Fruit fly (Drosophila melanogaster): Measurements from ENCODE around the gene Apc2.

Gene Apc2

DNA sequence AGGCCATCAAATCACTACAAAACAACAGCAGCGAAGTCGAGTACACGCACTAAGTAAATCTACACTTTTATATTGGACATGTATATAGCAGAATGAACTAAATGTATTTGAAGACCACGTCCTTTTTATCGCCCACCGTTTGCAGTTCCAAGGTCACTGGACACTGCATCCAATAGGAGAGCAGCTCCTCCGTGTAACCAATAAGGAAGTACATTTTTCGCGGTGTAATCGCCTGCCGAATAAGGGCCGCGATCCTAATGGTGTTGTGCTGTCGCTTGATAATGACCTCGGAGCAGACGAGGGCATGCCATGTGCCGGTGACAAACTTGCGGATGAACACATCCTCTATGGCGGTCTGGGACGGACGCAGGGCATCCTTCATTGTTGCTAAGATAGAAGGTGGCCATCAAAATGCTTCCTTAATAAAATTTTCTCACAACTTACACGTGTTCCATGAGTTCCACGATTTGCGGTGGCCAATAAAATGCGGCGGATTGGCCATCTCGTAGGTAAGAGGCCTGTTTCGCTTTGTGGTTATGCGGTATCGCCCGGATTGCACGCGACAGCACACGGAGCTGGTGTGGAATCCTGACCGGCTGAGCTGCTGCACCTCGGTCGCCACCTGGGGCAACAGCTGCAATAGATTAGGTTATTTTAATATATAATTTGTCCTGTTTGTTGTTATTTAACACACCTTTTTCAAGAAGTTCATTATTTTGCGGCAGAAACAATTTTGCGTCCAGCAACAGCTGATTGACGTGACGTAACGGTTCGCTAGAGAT is 801 bp upstream of the Apc2 start, which contains the start of gene mRpS24:
Gene mRpS24 (minus strand): TSS at position 772 of the 782 bp plus-strand sequence.
- no peak for TF ChIP-seq tai (GFP tag; optimal IDR thresholded peaks at IDR 0.05)
- TF ChIP-seq jim (GFP tag; optimal IDR thresholded peaks at IDR 0.05): no peak
- TF ChIP-seq psq (GFP tag; optimal IDR thresholded peaks at IDR 0.05): no peak
- no peak for TF ChIP-seq Dfd (GFP tag; optimal IDR thresholded peaks at IDR 0.05)
- no peak for TF ChIP-seq Hr78 (GFP tag; optimal IDR thresholded peaks at IDR 0.05)
- TF ChIP-seq N (GFP tag; optimal IDR thresholded peaks at IDR 0.05): no peak
- TF ChIP-seq dsf (GFP tag; optimal IDR thresholded peaks at IDR 0.05; ENCODE audit: borderline replicate concordance): no peak
- no peak for TF ChIP-seq Rel (GFP tag; optimal IDR thresholded peaks at IDR 0.05)
- TF ChIP-seq Rel (tag; optimal IDR thresholded peaks at IDR 0.05): no peak
- no peak for TF ChIP-seq fru (GFP tag; optimal IDR thresholded peaks at IDR 0.05)
- TF ChIP-seq Jra (GFP tag; optimal IDR thresholded peaks at IDR 0.05): no peak
- TF ChIP-seq h (GFP tag; optimal IDR thresholded peaks at IDR 0.05): no peak
- no peak for TF ChIP-seq Hr83 (GFP tag; optimal IDR thresholded peaks at IDR 0.05; ENCODE audit: poor library complexity, severe bottlenecking)
- no peak for TF ChIP-seq HLH106 (tag; optimal IDR thresholded peaks at IDR 0.05)
- TF ChIP-seq sage (GFP tag; optimal IDR thresholded peaks at IDR 0.05): no peak

DNA sequence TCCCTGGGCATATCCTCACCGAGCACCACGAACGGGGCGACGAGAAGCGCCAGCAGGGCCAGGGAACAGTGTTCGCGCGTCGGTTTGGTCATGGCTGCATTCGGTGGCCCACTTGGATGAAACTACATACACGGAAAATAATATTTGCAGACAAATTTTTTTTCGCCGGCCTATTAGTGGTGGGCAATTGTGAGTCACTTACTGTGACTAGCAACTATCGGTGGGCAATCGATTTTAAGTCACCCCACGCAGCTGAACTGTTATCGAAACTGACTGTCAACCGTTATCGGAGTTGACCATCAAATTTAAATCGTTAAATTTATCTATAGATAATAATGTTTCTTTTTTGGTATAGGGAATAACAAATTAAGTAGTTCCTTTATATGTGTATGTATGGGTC is 5.6 kb downstream of the Apc2 start, which contains the start of gene CG5510:
Gene CG5510 (minus strand): TSS at position 201 of the 400 bp plus-strand sequence.
- TF ChIP-seq OdsH (GFP tag; optimal IDR thresholded peaks at IDR 0.05) (no peak), Mio (GFP tag; optimal IDR thresholded peaks at IDR 0.05) (no peak), CrebA (GFP tag; optimal IDR thresholded peaks at IDR 0.05; ENCODE audit: borderline replicate concordance) (no peak), h (GFP tag; optimal IDR thresholded peaks at IDR 0.05) (peak; percentile 33), HLH106 (tag; optimal IDR thresholded peaks at IDR 0.05) (peak; percentile 21), woc (GFP tag; optimal IDR thresholded peaks at IDR 0.05) (peak; percentile 14), fru (GFP tag; optimal IDR thresholded peaks at IDR 0.05) (peak; percentile 36), Hnf4 (GFP tag; optimal IDR thresholded peaks at IDR 0.05) (no peak), jim (GFP tag; optimal IDR thresholded peaks at IDR 0.05) (no peak), dl (GFP tag; optimal IDR thresholded peaks at IDR 0.05; ENCODE audit: insufficient read depth in 1 of 2, partially characterized antibody in 2 of 2) (peak in 1 of 2 experiments; percentile 8), ey (GFP tag; optimal IDR thresholded peaks at IDR 0.05) (peak; percentile 27), br (GFP tag; optimal IDR thresholded peaks at IDR 0.05) (peak; percentile 2), Sp1 (GFP tag; optimal IDR thresholded peaks at IDR 0.05) (peak; percentile 10), tai (GFP tag; optimal IDR thresholded peaks at IDR 0.05) (no peak), Rel (GFP tag; optimal IDR thresholded peaks at IDR 0.05) (no peak), Rel (tag; optimal IDR thresholded peaks at IDR 0.05) (peak; percentile 45), Dfd (GFP tag; optimal IDR thresholded peaks at IDR 0.05) (no peak), Jra (GFP tag; optimal IDR thresholded peaks at IDR 0.05) (peak; percentile 76), Hr83 (GFP tag; optimal IDR thresholded peaks at IDR 0.05; ENCODE audit: poor library complexity, severe bottlenecking) (peak; percentile 52), sage (GFP tag; optimal IDR thresholded peaks at IDR 0.05) (no peak), sv (GFP tag; optimal IDR thresholded peaks at IDR 0.05) (peak; percentile 6), dsf (GFP tag; optimal IDR thresholded peaks at IDR 0.05; ENCODE audit: borderline replicate concordance) (no peak)

DNA sequence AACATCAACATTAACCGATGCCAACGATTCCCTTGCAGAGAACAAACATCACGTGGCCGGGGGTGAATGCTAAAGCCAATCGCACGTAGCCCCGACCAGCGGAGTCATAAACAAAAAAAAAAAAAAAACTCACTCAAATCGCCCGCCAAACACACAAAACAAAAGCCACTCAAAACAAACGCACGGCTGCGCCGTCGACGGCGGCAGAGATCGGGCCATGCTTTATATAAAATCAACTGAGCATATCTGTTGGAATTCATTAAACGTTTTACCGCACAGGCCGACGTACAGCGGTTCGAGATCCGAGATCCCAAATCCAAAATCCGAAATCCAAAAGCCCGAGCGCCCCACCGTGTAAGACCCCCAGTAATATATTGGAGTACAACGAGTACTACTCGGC is 8.6 kb downstream of the Apc2 start, which contains the start of gene CG13606:
Gene CG13606 (plus strand): TSS at position 250 of the 400 bp plus-strand sequence.
- TF ChIP-seq N (GFP tag; optimal IDR thresholded peaks at IDR 0.05): no peak
- no peak for TF ChIP-seq Dfd (GFP tag; optimal IDR thresholded peaks at IDR 0.05)
- TF ChIP-seq Hr83 (GFP tag; optimal IDR thresholded peaks at IDR 0.05; ENCODE audit: poor library complexity, severe bottlenecking): no peak
- TF ChIP-seq pan (optimal IDR thresholded peaks at IDR 0.05): no peak
- no peak for TF ChIP-seq br (GFP tag; optimal IDR thresholded peaks at IDR 0.05)
- no peak for TF ChIP-seq HLH106 (tag; optimal IDR thresholded peaks at IDR 0.05)
- no peak for TF ChIP-seq psq (GFP tag; optimal IDR thresholded peaks at IDR 0.05)
- TF ChIP-seq Jra (GFP tag; optimal IDR thresholded peaks at IDR 0.05): no peak
- no peak for TF ChIP-seq dsf (GFP tag; optimal IDR thresholded peaks at IDR 0.05; ENCODE audit: borderline replicate concordance)
- TF ChIP-seq fru (GFP tag; optimal IDR thresholded peaks at IDR 0.05): no peak
- no peak for TF ChIP-seq foxo (GFP tag; optimal IDR thresholded peaks at IDR 0.05)
- no peak for TF ChIP-seq OdsH (GFP tag; optimal IDR thresholded peaks at IDR 0.05)
- TF ChIP-seq CG9705 (GFP tag; optimal IDR thresholded peaks at IDR 0.05): no peak
- TF ChIP-seq Vsx2 (GFP tag; optimal IDR thresholded peaks at IDR 0.05; ENCODE audit: partially characterized antibody): no peak
- TF ChIP-seq sage (GFP tag; optimal IDR thresholded peaks at IDR 0.05): no peak
- no peak for TF ChIP-seq dl (GFP tag; optimal IDR thresholded peaks at IDR 0.05; ENCODE audit: insufficient read depth in 1 of 2, partially characterized antibody in 2 of 2)
- TF ChIP-seq Hnf4 (GFP tag; optimal IDR thresholded peaks at IDR 0.05): no peak
- no peak for TF ChIP-seq Myc (optimal IDR thresholded peaks at IDR 0.05)

DNA sequence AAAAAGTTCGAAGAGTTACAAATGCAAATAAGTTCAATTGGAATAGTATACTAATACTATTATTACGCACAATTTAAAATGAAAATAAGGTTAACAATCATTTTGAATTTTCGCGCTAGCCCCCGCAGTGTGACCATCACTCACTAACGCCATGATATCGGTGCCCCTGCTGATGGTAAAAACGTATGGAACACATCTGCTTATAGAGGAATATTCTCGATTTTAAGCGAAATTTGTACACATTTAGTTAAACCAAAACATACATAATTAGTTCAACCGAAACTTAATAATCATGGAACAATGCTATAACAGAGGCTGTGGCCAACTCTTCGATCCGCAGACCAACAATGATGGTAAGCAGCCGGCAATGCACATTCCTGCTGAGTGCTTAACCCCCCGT is 22.4 kb downstream of the Apc2 start, which contains the start of gene mora:
Gene mora (plus strand): TSS at position 172 of the 400 bp plus-strand sequence.
- TF ChIP-seq Dfd (GFP tag; optimal IDR thresholded peaks at IDR 0.05): no peak
- TF ChIP-seq CG9705 (GFP tag; optimal IDR thresholded peaks at IDR 0.05): no peak

Measured in whole organism, wandering third instar larva.